Fruit fly (Drosophila melanogaster) whole organism, adult: ENCODE measurements around the gene eas.

Experiments
- CG33017 ChIP-seq: fragments of 200-800 bp; sonication (Bioruptor generic); optimal IDR thresholded peaks from 2 replicates; lab custom pipeline; 2018; ENCODE audit warnings: missing biosample characterization, mild to moderate bottlenecking, missing genetic modification characterization, moderate library complexity
- CG7101 ChIP-seq: fragments of 200-800 bp; sonication (Bioruptor generic); optimal IDR thresholded peaks from 2 replicates; lab custom pipeline; 2018; ENCODE audit warnings: missing biosample characterization, mild to moderate bottlenecking, missing genetic modification characterization, moderate library complexity
- Clk ChIP-seq: fragments of 200-800 bp; sonication (Bioruptor generic); optimal IDR thresholded peaks from 2 replicates; lab custom pipeline; 2017; ENCODE audit warnings: missing biosample characterization, missing genetic modification characterization
- Hr96 ChIP-seq: fragments of 200-800 bp; sonication (Bioruptor generic); optimal IDR thresholded peaks from 2 replicates; lab custom pipeline; 2016; ENCODE audit warnings: missing biosample characterization, missing genetic modification characterization
- bab1 ChIP-seq: fragments of 200-800 bp; sonication (Bioruptor generic); optimal IDR thresholded peaks from 3 replicates; lab custom pipeline; 2019; ENCODE audit warnings: missing biosample characterization, mild to moderate bottlenecking, missing genetic modification characterization, moderate library complexity

DNA sequence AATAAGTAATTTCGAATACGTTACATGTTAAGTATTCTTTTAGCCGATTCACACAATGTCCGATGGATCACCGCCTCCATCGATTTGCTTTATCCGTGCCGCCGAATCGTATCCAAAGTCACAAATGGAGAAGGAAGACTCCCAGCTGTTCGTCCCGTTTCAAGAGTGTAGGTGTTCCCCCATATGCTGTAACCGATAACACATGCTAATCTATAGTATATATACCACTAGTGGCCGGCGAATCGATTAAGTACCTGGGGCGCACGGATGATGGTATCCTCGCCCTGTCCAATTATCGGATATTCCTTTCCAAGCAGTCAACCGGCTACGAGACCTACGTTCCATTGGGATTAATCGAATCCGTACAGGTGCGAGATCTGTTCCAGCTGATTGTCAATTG is 19.5 kb downstream of the eas start, which contains the start of gene ERp44:
- no peak for TF ChIP-seq bab1 (GFP tag; lab: Kevin White, UChicago)
- no peak for TF ChIP-seq CG7101 (tag; lab: Kevin White, UChicago)
- TF ChIP-seq Hr96 (GFP tag; lab: Kevin White, UChicago) = no peak
- TF ChIP-seq Clk (GFP tag; lab: Kevin White, UChicago) = no peak
- no peak for TF ChIP-seq CG33017 (tag; lab: Kevin White, UChicago)
